Worm (Caenorhabditis elegans) whole organism, L3 larva: ENCODE data around the gene cla-1.
A peak's percentile ranks its signal among the peaks of the same experiment; 100 is the strongest.

Experiments used
- ZK546.5 ChIP-seq: sonication (generic microtip); optimal IDR thresholded peaks from 2 replicates; lab custom pipeline; 2017; ENCODE audit warnings: missing biosample characterization, missing genetic modification characterization
- aly-2 ChIP-seq: fragments of 150-350 bp; optimal IDR thresholded peaks from 2 replicates; lab custom pipeline; 2014; ENCODE audit warnings: missing biosample characterization, missing genetic modification characterization
- ama-1 ChIP-seq: fragments of 150-350 bp; optimal IDR thresholded peaks from 2 replicates; lab custom pipeline; 2018
- ceh-28 ChIP-seq: fragments of 150-350 bp; optimal IDR thresholded peaks from 2 replicates; lab custom pipeline; 2014; ENCODE audit warnings: missing biosample characterization, missing genetic modification reagents, missing genetic modification characterization
- ceh-82 ChIP-seq: fragments of 150-350 bp; optimal IDR thresholded peaks from 2 replicates; lab custom pipeline; 2014; ENCODE audit warnings: missing biosample characterization, missing genetic modification characterization
- ceh-9 ChIP-seq: sonication (generic microtip); optimal IDR thresholded peaks from 2 replicates; lab custom pipeline; 2018; ENCODE audit warnings: missing biosample characterization, missing genetic modification characterization
- egl-27 ChIP-seq: sonication (generic microtip); optimal IDR thresholded peaks from 4 replicates; lab custom pipeline; 2017; ENCODE audit warnings: missing biosample characterization, missing genetic modification reagents, missing genetic modification characterization
- egl-5 ChIP-seq: fragments of 150-350 bp; optimal IDR thresholded peaks from 2 replicates; lab custom pipeline; 2017; ENCODE audit warnings: missing biosample characterization, missing genetic modification reagents, missing genetic modification characterization, inconsistent platforms
- elt-1 ChIP-seq: fragments of 150-350 bp; optimal IDR thresholded peaks from 2 replicates; lab custom pipeline; 2014; ENCODE audit warnings: missing biosample characterization, missing genetic modification characterization
- elt-3 ChIP-seq, 3 experiments: fragments of 150-350 bp in 1 of 3; sonication (generic microtip) in 2 of 3; optimal IDR thresholded peaks; 2 replicates in 2 of 3; 4 replicates in 1 of 3; lab custom pipeline; 2014 to 2017; ENCODE audit warnings: missing biosample characterization in 3 of 3, missing genetic modification characterization in 3 of 3
- eor-1 ChIP-seq, 2 experiments: fragments of 150-350 bp; optimal IDR thresholded peaks; 2 replicates each; lab custom pipeline; 2014 to 2018; ENCODE audit warnings: missing biosample characterization in 2 of 2, missing genetic modification characterization in 2 of 2
- fkh-10 ChIP-seq: sonication (generic microtip); optimal IDR thresholded peaks from 2 replicates; lab custom pipeline; 2017; ENCODE audit warnings: missing biosample characterization, missing genetic modification reagents, missing genetic modification characterization
- fkh-2 ChIP-seq: fragments of 150-350 bp; optimal IDR thresholded peaks from 2 replicates; lab custom pipeline; 2014; ENCODE audit warnings: missing biosample characterization, missing genetic modification reagents, missing genetic modification characterization
- hmg-11 ChIP-seq: sonication (generic microtip); optimal IDR thresholded peaks from 2 replicates; lab custom pipeline; 2016; ENCODE audit warnings: missing genetic modification characterization, missing compliant biosample characterization
- jun-1 ChIP-seq: fragments of 150-350 bp; optimal IDR thresholded peaks from 2 replicates; lab custom pipeline; 2014; ENCODE audit warnings: missing biosample characterization, missing genetic modification reagents, missing genetic modification characterization
- lin-39 ChIP-seq: fragments of 150-350 bp; optimal IDR thresholded peaks from 2 replicates; lab custom pipeline; 2018; ENCODE audit warnings: missing biosample characterization, missing genetic modification reagents, missing genetic modification characterization
- mdl-1 ChIP-seq: fragments of 150-350 bp; optimal IDR thresholded peaks from 2 replicates; lab custom pipeline; 2014; ENCODE audit warnings: missing biosample characterization, missing genetic modification characterization
- nfya-1 ChIP-seq: sonication (generic microtip); optimal IDR thresholded peaks from 2 replicates; lab custom pipeline; 2017; ENCODE audit warnings: missing genetic modification characterization, mild to moderate bottlenecking, missing compliant biosample characterization, antibody characterized with exemption, moderate library complexity; ENCODE audit not compliant: insufficient read depth
- nhr-11 ChIP-seq: fragments of 150-350 bp; optimal IDR thresholded peaks from 2 replicates; lab custom pipeline; 2014; ENCODE audit warnings: missing biosample characterization, missing genetic modification characterization
- nhr-28 ChIP-seq: fragments of 150-350 bp; optimal IDR thresholded peaks from 2 replicates; lab custom pipeline; 2014; ENCODE audit warnings: missing biosample characterization, missing genetic modification characterization
- nhr-67 ChIP-seq: fragments of 150-350 bp; optimal IDR thresholded peaks from 2 replicates; lab custom pipeline; 2014; ENCODE audit warnings: missing biosample characterization, missing genetic modification characterization
- nhr-76 ChIP-seq: fragments of 150-350 bp; sonication (generic microtip); optimal IDR thresholded peaks from 5 replicates; lab custom pipeline; 2014; ENCODE audit warnings: missing biosample characterization, missing genetic modification characterization
- pqm-1 ChIP-seq: fragments of 150-350 bp; optimal IDR thresholded peaks from 2 replicates; lab custom pipeline; 2017; ENCODE audit warnings: missing biosample characterization, missing genetic modification characterization, inconsistent platforms
- skn-1 ChIP-seq: fragments of 150-350 bp; optimal IDR thresholded peaks from 2 replicates; lab custom pipeline; 2014; ENCODE audit warnings: missing biosample characterization, missing genetic modification characterization
- snpc-4 ChIP-seq: fragments of 150-350 bp; optimal IDR thresholded peaks from 2 replicates; lab custom pipeline; 2014; ENCODE audit warnings: missing biosample characterization, missing genetic modification characterization
- unc-62 ChIP-seq: fragments of 150-350 bp; sonication (generic microtip); optimal IDR thresholded peaks from 4 replicates; lab custom pipeline; 2014; ENCODE audit warnings: missing biosample characterization, missing genetic modification reagents, missing genetic modification characterization
- ztf-11 ChIP-seq: fragments of 150-350 bp; optimal IDR thresholded peaks from 2 replicates; lab custom pipeline; 2014; ENCODE audit warnings: missing biosample characterization, missing genetic modification characterization

Gene cla-1

DNA sequence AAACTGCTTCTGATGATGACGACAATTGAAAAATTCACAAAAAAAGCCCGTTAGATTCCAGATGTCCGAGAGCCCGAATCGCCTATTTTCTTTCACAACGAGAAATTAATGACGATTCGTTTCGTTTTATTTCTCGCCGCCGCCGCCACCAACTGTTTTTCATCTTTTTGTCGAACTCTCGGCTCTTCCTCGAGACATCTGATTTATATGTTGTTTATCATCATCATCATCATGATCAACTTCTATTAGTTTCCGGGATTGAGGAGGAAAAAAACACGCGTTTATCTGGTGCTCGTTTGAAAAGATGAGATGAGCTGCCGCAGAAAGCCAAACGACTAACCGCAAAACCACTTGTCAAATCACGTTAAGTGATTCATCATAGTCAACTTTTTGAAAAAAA, 70.8 kb downstream of the cla-1 start:
- TF ChIP-seq lin-39 (tag; lab: Kevin White, UChicago) (peak; percentile 46), fkh-2 (no peak), egl-27 (tag; lab: Kevin White, UChicago) (no peak), ztf-11 (tag; lab: Kevin White, UChicago) (no peak), egl-5 (tag; lab: Kevin White, UChicago) (peak; percentile 80), nfya-1 (tag; lab: Kevin White, UChicago) (peak; percentile 11), aly-2 (tag; lab: Kevin White, UChicago) (no peak), elt-1 (tag; lab: Kevin White, UChicago) (no peak), pqm-1 (no peak)

DNA sequence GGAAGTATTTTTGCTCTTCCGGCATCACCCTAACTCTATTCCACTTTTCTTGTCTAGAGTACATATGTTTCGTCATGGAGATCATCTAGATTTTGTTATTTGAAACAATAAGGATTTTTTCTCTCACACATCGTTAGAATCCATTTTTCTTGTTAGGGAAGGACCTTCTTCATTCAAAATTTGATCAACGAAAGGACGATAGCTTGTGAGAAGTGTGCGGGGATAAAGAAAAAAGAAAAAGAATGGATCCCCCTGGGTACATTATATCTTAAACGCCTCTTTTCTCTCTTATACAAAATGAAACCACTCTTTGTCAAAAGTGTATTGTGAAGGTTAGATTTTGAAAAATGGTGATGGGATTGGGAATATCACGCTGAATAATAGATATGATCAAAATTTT, 72.8 kb downstream of the cla-1 start:
- TF ChIP-seq mdl-1 (tag; lab: Kevin White, UChicago) (no peak), fkh-10 (GFP tag; lab: Kevin White, UChicago) (peak; percentile 4), ceh-28 (tag; lab: Kevin White, UChicago) (no peak), snpc-4 (tag; lab: Kevin White, UChicago) (no peak)
- TF ChIP-seq, all 47 proteins: peak for 1

DNA sequence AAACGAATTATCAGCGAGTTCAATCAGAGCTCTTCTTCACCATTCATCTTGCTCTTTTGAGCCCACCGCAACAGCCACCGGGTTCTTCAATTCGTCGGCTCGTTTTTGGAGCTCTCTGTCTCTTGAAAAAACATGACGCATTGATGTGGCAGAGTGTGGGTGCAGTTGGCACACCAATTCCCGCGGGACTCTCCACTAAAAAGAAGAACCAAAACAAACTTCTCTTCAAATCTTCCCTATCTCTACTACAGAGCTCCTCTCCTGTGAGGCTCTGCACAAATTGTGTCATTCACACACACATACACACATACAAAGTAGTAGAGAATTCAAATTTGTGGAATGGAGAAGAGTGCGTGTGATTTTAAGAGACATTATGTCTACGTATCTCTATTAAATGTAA, 74.3 kb downstream of the cla-1 start:
- no peak for TF ChIP-seq ama-1 (lab: Kevin White, UChicago)
- no peak for TF ChIP-seq ceh-28 (tag; lab: Kevin White, UChicago)
- no peak for TF ChIP-seq snpc-4 (tag; lab: Kevin White, UChicago)
- peak; percentile 77 for TF ChIP-seq elt-1 (tag; lab: Kevin White, UChicago)
- TF ChIP-seq elt-3 (tag; optimal IDR thresholded peaks at IDR 0.05; lab: Kevin White, UChicago), result no peak
- TF ChIP-seq nfya-1 (tag; lab: Kevin White, UChicago), result peak; percentile 49
- no peak for TF ChIP-seq nhr-11 (tag; lab: Kevin White, UChicago)
- no peak for TF ChIP-seq skn-1 (tag; lab: Kevin White, UChicago)
- TF ChIP-seq jun-1 (tag; lab: Kevin White, UChicago), result no peak
- TF ChIP-seq fkh-10 (GFP tag; lab: Kevin White, UChicago), result no peak
- peak; percentile 68 for TF ChIP-seq lin-39 (tag; lab: Kevin White, UChicago)
- peak; percentile 46 for TF ChIP-seq ceh-82 (tag; lab: Kevin White, UChicago)
- no peak for TF ChIP-seq ztf-11 (tag; lab: Kevin White, UChicago)
- TF ChIP-seq hmg-11, result no peak
- TF ChIP-seq nhr-28, result no peak
- TF ChIP-seq nhr-76, result no peak
- no peak for TF ChIP-seq mdl-1 (tag; lab: Kevin White, UChicago)
- peak; percentile 57 for TF ChIP-seq unc-62
- TF ChIP-seq ceh-9 (tag; lab: Kevin White, UChicago), result no peak
- TF ChIP-seq eor-1 (tag; optimal IDR thresholded peaks at IDR 0.05; lab: Kevin White, UChicago), result no peak

DNA sequence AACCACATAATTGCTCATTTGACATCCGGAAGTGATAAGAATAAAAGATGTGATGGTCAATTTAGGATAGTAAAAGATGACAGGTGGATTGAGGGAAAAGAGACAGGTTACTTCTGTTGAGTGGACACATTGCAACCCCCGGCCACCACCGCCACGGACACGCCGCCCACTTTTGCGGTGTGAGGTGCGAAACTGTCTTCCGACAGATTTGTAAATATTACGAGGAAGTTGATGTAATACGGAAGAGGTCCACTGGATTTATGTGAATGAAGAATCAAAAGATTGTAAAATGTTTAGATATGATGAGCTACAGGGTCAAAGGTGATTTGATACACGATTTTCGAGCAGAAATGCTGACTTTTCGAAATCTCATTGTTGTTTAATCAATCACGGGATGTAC, 84.1 kb downstream of the cla-1 start, which contains the start of gene C08G9.2:
TSS of gene C08G9.2 (minus strand) at position 101 of the 400 bp plus-strand sequence.
- TF ChIP-seq ceh-82 (tag; lab: Kevin White, UChicago) (no peak), nhr-11 (tag; lab: Kevin White, UChicago) (no peak)

DNA sequence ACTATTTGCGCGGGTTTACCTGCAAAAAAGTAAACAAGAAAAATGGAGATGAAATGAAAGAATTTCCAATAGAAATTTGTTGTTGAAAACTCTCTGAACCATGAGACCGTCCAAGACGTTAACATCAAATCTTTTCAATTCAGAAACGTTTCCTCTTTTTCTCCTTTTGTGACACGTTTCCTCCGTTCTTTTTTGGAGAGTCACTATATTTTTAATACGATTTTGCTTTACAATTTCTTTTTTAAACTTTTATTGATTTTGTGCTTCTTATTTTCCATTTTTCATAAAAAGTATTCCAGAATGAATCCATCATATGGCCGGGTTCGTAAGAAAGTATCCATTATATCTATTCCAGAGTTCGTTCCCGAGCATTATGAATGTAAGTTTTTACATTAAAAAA, 86.1 kb downstream of the cla-1 start, which contains the start of gene itr-1:
TSS of gene itr-1 (plus strand) at position 301 of the 400 bp plus-strand sequence.
- TF ChIP-seq ceh-28 (tag; lab: Kevin White, UChicago), result no peak
- no peak for TF ChIP-seq ZK546.5 (tag; lab: Kevin White, UChicago)
- no peak for TF ChIP-seq nhr-67 (tag; lab: Kevin White, UChicago)
